Worm (Caenorhabditis elegans): ENCODE measurements around the gene fkh-8.

fkh-8 gene

ce11 chrII:6196875-6197274 lies 5.7 kb upstream of the fkh-8 start, which contains the start of the genes rbmx-2 and C30B5.2:
Gene rbmx-2, minus strand, starts transcription at chrII:6196948.
Gene C30B5.2, plus strand, starts transcription at chrII:6197180.
- TF ChIP-seq snpc-3.4 (tag; optimal IDR thresholded peaks at IDR 0.05) (peak; percentile 20), F23B12.7 (tag; optimal IDR thresholded peaks at IDR 0.05; ENCODE audit: insufficient read depth) (peak; percentile 92), ztf-26 (tag; optimal IDR thresholded peaks at IDR 0.05) (no peak), lsy-27 (tag; optimal IDR thresholded peaks at IDR 0.05; ENCODE audit: borderline replicate concordance, insufficient read depth) (peak; percentile 7), pbrm-1 (GFP tag; IDR thresholded peaks at IDR 0.05) (peak; percentile 37; the same call in 1 of the 2 replicates), nhr-80 (tag; optimal IDR thresholded peaks at IDR 0.05) (no peak), D2030.7 (GFP tag; IDR thresholded peaks at IDR 0.05) (peak; percentile 23; the same call in 1 of the 2 replicates), lsl-1 (GFP tag; optimal IDR thresholded peaks at IDR 0.05) (peak; percentile 60), aptf-3 (GFP tag; IDR thresholded peaks at IDR 0.05) (no peak), tbp1 (GFP tag; optimal IDR thresholded peaks at IDR 0.05) (peak; percentile 24)

- TF ChIP-seq lin-54 (GFP tag; optimal IDR thresholded peaks at IDR 0.05) (no peak), F22D6.2 (tag; optimal IDR thresholded peaks at IDR 0.05) (no peak), chd-7 (tag; optimal IDR thresholded peaks at IDR 0.05) (no peak), tbx-9 (tag; optimal IDR thresholded peaks at IDR 0.05; ENCODE audit: borderline replicate concordance) (no peak), aptf-3 (GFP tag; IDR thresholded peaks at IDR 0.05) (no peak), zfh-2 (GFP tag; conservative IDR thresholded peaks at IDR 0.05) (no peak), ztf-25 (GFP tag; IDR thresholded peaks at IDR 0.05) (no peak), Y53F4B.3 (GFP tag; IDR thresholded peaks at IDR 0.05) (no peak), egl-44 (GFP tag; IDR thresholded peaks at IDR 0.05) (no peak), egl-18 (GFP tag; IDR thresholded peaks at IDR 0.05) (no peak), nfya-2 (GFP tag; IDR thresholded peaks at IDR 0.05) (no peak), him-1 (tag; optimal IDR thresholded peaks at IDR 0.05) (no peak), B0261.1 (tag; optimal IDR thresholded peaks at IDR 0.05) (no peak)
Measured at ce11 chrII:6192484-6192883, 1.3 kb upstream of the fkh-8 start, which contains the start of gene cpb-2. Gene cpb-2, plus strand, starts transcription at chrII:6192784.

ce11 chrII:6190770-6191169 lies 423 bp downstream of the fkh-8 start:
- no peak for TF ChIP-seq hmg-20 (GFP tag; IDR thresholded peaks at IDR 0.05)
- no peak for TF ChIP-seq lin-54 (GFP tag; optimal IDR thresholded peaks at IDR 0.05)
- TF ChIP-seq mes-4 (tag; optimal IDR thresholded peaks at IDR 0.05) = no peak
- TF ChIP-seq gei-17 (GFP tag; optimal IDR thresholded peaks at IDR 0.05) = no peak
- no peak for TF ChIP-seq ztf-25 (GFP tag; IDR thresholded peaks at IDR 0.05)

- TF ChIP-seq ztf-28 (GFP tag; IDR thresholded peaks at IDR 0.05) (no peak), bed-1 (GFP tag; IDR thresholded peaks at IDR 0.05) (no peak), hsf-1 (GFP tag; IDR thresholded peaks at IDR 0.05) (no peak), nfya-1 (tag; optimal IDR thresholded peaks at IDR 0.05; ENCODE audit: borderline replicate concordance, insufficient read depth) (no peak), nhr-90 (tag; optimal IDR thresholded peaks at IDR 0.05) (no peak), zfh-2 (GFP tag; conservative IDR thresholded peaks at IDR 0.05) (no peak), mes-4 (tag; optimal IDR thresholded peaks at IDR 0.05) (no peak), rcor-1 (GFP tag; IDR thresholded peaks at IDR 0.05) (no peak), xnd-1 (tag; optimal IDR thresholded peaks at IDR 0.05) (no peak), ztf-26 (tag; optimal IDR thresholded peaks at IDR 0.05) (no peak), egrh-3 (GFP tag; IDR thresholded peaks at IDR 0.05) (no peak), madf-3 (GFP tag; IDR thresholded peaks at IDR 0.05) (no peak), egl-44 (GFP tag; IDR thresholded peaks at IDR 0.05) (no peak), F39B2.1 (GFP tag; IDR thresholded peaks at IDR 0.05) (no peak), madf-8 (GFP tag; conservative IDR thresholded peaks at IDR 0.05) (no peak), K11D2.4 (GFP tag; IDR thresholded peaks at IDR 0.05) (no peak)
Measured at ce11 chrII:6181337-6181736, 9.9 kb downstream of the fkh-8 start.
